Worm (Caenorhabditis elegans): ENCODE data around the gene taf-11.3.

taf-11.3 gene

ce11 chrIII:10505182-10505581, at the start of gene taf-11.3, which contains the start of gene urm-1:
TSS of gene taf-11.3 (minus strand) at chrIII:10505250.
TSS of gene urm-1 (plus strand) at chrIII:10505480.
- no peak for TF ChIP-seq ztf-23 (GFP tag; IDR thresholded peaks at IDR 0.05)

DNA sequence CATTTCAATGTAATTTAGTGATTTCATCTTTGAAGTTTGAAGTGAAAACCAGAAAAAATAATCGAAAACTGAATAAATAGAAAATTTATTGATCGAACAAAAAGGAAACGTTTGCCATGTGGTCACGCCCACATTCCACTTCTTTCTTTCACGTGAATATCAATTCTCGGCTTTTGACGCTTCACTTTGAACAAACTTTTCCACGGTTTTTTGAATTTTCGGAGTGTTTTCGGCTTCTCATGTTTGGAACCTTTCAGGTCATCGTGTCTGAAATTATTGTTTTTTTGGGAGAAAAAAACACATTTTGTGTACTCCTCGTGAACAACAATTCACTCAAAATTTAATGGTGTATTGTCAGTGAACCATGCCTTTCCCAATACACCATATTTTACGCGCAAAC, 47.9 kb upstream of the taf-11.3 start, which contains the start of gene T21C12.8:
T21C12.8 (minus strand) TSS at position 101 of the 400 bp plus-strand sequence.
- no peak for TF ChIP-seq tab-1 (GFP tag; IDR thresholded peaks at IDR 0.05)
- TF ChIP-seq cog-1 (tag; optimal IDR thresholded peaks at IDR 0.05) = no peak
- TF ChIP-seq klf-2 (GFP tag; conservative IDR thresholded peaks at IDR 0.05) = no peak
- no peak for TF ChIP-seq ztf-29 (GFP tag; IDR thresholded peaks at IDR 0.05)
- TF ChIP-seq ref-1 (GFP tag; conservative IDR thresholded peaks at IDR 0.05) = no peak
- no peak for TF ChIP-seq med-1 (GFP tag; optimal IDR thresholded peaks at IDR 0.05; ENCODE audit: insufficient read depth)
- no peak for TF ChIP-seq T22C8.4 (GFP tag; IDR thresholded peaks at IDR 0.05)
- no peak for TF ChIP-seq flt-1 (GFP tag; IDR thresholded peaks at IDR 0.05)
- no peak for TF ChIP-seq ztf-23 (GFP tag; IDR thresholded peaks at IDR 0.05)

DNA sequence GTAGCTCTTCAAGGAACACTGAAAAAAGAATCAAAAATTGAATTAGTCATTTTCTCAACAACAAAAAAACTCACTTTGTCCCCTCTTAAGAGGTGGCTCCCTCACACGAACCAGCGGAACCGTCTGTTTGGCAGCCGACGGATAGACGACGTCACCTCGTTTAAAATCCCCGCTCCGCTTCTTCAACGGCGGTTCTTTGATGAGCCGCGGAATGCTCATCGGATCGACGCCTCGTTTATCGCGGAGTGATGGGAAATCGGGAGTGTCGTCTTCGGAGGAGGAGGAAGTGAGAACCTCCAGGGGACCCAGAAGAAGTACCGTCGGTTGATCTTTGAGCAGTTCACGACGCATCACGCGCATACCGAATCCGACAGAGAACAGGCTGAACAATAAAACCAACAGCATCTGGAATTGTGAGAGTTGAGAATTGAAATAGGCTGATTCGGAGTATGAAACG, 33.7 kb upstream of the taf-11.3 start, which contains the start of gene nlp-68:
nlp-68 (minus strand) TSS at position 407 of the 457 bp plus-strand sequence.
- TF ChIP-seq ztf-23 (GFP tag; IDR thresholded peaks at IDR 0.05) (no peak), klf-2 (GFP tag; conservative IDR thresholded peaks at IDR 0.05) (no peak), flt-1 (GFP tag; IDR thresholded peaks at IDR 0.05) (no peak), ref-1 (GFP tag; conservative IDR thresholded peaks at IDR 0.05) (no peak), med-1 (GFP tag; optimal IDR thresholded peaks at IDR 0.05; ENCODE audit: insufficient read depth) (no peak), T22C8.4 (GFP tag; IDR thresholded peaks at IDR 0.05) (no peak), tab-1 (GFP tag; IDR thresholded peaks at IDR 0.05) (no peak)

DNA sequence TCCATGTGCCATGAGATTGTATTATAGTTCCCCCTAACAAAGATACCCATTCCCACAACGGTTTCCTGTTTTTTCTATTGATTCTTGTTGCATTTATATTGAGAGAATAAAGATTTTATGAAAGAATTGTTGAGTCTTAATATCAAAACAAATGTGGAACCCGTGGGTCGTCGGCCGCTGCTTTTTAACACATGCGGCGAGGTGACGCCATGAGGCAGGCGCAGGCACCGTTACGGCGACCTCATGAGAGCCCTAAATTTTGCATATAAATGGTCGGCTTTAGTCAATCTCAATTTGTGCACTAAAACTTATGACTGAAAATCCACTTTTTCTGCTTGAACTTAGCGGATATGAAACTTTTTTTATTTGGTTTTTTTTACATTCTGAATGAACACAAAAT, 32.5 kb upstream of the taf-11.3 start:
- TF ChIP-seq klf-2 (GFP tag; conservative IDR thresholded peaks at IDR 0.05) = no peak
- no peak for TF ChIP-seq tab-1 (GFP tag; IDR thresholded peaks at IDR 0.05)
- TF ChIP-seq flt-1 (GFP tag; IDR thresholded peaks at IDR 0.05) = no peak

DNA sequence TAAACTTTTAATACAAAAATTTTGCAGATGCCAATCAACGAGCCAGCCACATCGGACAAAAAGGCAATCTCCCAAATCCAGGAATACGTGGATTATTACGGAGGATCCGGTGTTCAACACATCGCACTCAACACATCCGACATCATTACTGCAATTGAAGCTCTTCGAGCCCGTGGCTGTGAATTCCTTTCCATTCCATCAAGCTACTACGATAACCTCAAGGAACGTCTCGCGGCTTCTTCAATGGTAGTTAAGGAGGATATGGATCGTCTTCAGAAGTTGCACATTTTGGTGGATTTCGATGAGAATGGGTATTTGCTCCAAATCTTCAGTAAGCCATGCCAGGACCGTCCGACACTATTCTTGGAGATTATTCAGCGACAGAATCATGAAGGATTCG, 32.0 kb upstream of the taf-11.3 start:
- TF ChIP-seq ref-1 (GFP tag; conservative IDR thresholded peaks at IDR 0.05) = no peak
- no peak for TF ChIP-seq flt-1 (GFP tag; IDR thresholded peaks at IDR 0.05)
- no peak for TF ChIP-seq klf-2 (GFP tag; conservative IDR thresholded peaks at IDR 0.05)
- TF ChIP-seq cog-1 (tag; optimal IDR thresholded peaks at IDR 0.05) = no peak
- no peak for TF ChIP-seq ztf-23 (GFP tag; IDR thresholded peaks at IDR 0.05)
- TF ChIP-seq T22C8.4 (GFP tag; IDR thresholded peaks at IDR 0.05) = no peak
- no peak for TF ChIP-seq ztf-29 (GFP tag; IDR thresholded peaks at IDR 0.05)
- no peak for TF ChIP-seq tab-1 (GFP tag; IDR thresholded peaks at IDR 0.05)
- TF ChIP-seq med-1 (GFP tag; optimal IDR thresholded peaks at IDR 0.05; ENCODE audit: insufficient read depth) = no peak

DNA sequence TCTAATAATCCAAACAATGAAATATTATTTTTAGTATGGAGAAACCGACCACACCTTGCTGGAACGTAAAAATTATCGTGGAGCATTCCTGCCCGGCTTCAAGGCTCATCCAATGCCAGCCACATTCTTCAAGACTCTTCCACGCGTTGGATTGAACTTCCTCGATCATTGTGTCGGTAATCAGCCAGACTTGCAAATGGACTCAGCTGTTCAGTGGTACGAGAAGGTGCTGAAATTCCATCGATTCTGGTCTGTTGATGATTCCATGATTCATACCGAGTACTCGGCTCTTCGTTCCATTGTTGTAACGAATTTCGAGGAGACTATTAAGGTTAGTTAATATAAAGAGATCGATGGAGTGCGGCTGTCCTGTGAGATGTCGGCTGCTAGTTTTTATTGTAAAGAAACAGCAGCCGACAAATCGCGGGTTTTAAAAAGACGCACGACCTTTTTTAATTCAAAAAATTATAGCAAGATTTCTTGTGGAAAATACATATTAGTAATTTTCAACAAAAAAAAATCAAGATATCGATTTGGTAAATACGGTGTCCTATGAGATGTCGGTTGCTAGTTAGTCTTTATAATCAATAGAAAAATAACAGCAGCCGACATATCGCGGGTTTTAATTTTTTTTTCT, 31.2 kb upstream of the taf-11.3 start:
- no peak for TF ChIP-seq tab-1 (GFP tag; IDR thresholded peaks at IDR 0.05)

DNA sequence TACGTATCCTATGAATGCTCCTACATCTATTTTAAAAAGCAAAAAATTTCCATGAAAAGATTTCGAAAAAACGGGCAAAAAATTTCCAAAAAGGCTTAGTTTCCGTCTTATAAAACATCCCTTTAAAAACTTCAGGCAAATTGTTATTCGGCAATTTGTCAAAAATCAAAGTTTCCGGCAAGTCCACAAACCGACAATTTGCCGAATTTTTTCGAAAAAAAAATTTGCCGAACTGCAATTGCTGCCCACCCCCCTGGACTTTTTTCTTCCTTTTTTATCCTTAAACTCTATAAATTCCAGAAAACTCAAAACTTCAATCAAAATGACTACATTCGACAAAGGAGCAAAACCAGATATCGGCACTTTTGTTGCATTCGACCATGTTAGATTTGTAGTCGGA, 30.2 kb upstream of the taf-11.3 start, which contains the start of gene hpd-1:
hpd-1 (plus strand) TSS at position 301 of the 400 bp plus-strand sequence.
- TF ChIP-seq klf-2 (GFP tag; conservative IDR thresholded peaks at IDR 0.05) (no peak), cog-1 (tag; optimal IDR thresholded peaks at IDR 0.05) (no peak), tab-1 (GFP tag; IDR thresholded peaks at IDR 0.05) (no peak), T22C8.4 (GFP tag; IDR thresholded peaks at IDR 0.05) (no peak), flt-1 (GFP tag; IDR thresholded peaks at IDR 0.05) (no peak), ref-1 (GFP tag; conservative IDR thresholded peaks at IDR 0.05) (no peak), ztf-23 (GFP tag; IDR thresholded peaks at IDR 0.05) (no peak), ztf-29 (GFP tag; IDR thresholded peaks at IDR 0.05) (no peak), med-1 (GFP tag; optimal IDR thresholded peaks at IDR 0.05; ENCODE audit: insufficient read depth) (no peak)

ce11 chrIII:10534191-10534590, 29.1 kb upstream of the taf-11.3 start:
- no peak for TF ChIP-seq tab-1 (GFP tag; IDR thresholded peaks at IDR 0.05)

DNA sequence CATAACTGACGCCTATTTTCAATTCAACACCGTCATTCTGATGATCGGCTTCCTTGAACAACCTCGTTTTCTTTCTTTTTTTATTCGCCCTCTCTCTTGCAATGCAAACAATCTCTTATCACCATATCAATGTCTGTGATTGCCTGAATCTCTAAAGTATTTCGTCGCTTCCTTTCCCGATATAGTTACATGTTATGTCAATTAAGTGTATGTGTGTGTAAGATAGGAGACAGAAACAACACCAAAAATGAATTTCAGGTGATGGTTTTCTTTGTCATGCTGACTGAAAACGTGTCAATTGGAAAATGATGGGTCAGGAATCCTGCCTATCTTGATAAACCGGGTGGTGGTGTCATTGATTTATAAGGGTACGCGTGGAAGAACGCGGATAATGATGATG, 28.3 kb upstream of the taf-11.3 start:
- TF ChIP-seq cog-1 (tag; optimal IDR thresholded peaks at IDR 0.05) (no peak), tab-1 (GFP tag; IDR thresholded peaks at IDR 0.05) (no peak), ztf-23 (GFP tag; IDR thresholded peaks at IDR 0.05) (no peak), flt-1 (GFP tag; IDR thresholded peaks at IDR 0.05) (no peak), klf-2 (GFP tag; conservative IDR thresholded peaks at IDR 0.05) (no peak), ref-1 (GFP tag; conservative IDR thresholded peaks at IDR 0.05) (no peak), T22C8.4 (GFP tag; IDR thresholded peaks at IDR 0.05) (no peak), ztf-29 (GFP tag; IDR thresholded peaks at IDR 0.05) (no peak), med-1 (GFP tag; optimal IDR thresholded peaks at IDR 0.05; ENCODE audit: insufficient read depth) (no peak)

DNA sequence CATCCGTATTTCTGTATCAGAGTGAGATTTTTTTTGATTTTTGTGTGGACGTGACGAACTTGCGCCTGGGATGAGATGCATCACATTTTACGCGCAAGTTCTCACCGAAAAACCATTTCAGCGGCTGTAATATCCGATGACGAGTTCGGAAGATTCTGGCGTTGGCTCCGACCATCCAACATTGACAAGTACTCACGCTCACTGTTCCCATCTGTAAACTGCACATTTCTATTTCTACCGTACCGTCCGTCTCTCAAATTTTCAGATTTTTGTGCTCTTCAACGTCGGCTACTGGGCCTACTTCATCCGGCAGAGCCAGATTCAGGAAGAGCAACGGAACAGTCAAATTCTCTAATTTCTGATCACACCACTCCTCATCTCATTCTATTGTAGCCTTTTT, 22.4 kb upstream of the taf-11.3 start:
- TF ChIP-seq ref-1 (GFP tag; conservative IDR thresholded peaks at IDR 0.05) (no peak), tab-1 (GFP tag; IDR thresholded peaks at IDR 0.05) (no peak), klf-2 (GFP tag; conservative IDR thresholded peaks at IDR 0.05) (no peak), ztf-23 (GFP tag; IDR thresholded peaks at IDR 0.05) (no peak), cog-1 (tag; optimal IDR thresholded peaks at IDR 0.05) (no peak), flt-1 (GFP tag; IDR thresholded peaks at IDR 0.05) (no peak)

DNA sequence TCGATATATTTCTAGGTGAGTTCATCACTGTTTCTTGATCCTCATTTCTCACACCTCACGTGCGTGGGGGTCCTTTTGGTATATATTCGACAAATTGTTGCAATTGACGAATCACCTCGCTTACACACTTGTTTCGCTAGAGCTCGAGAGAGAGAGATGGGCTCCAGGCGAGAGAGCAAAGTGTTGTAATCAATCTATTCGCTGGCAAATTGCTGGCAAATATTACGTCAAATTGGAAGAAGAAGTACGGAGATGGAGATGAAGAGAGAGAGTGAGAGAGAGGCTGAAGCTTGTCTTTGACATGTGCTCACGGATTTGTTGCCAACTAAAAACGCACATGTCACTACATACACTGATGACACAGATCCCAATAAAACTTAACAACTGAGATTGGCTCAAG, 20.9 kb upstream of the taf-11.3 start:
- TF ChIP-seq ztf-29 (GFP tag; IDR thresholded peaks at IDR 0.05) (no peak), tab-1 (GFP tag; IDR thresholded peaks at IDR 0.05) (no peak), ref-1 (GFP tag; conservative IDR thresholded peaks at IDR 0.05) (no peak), ztf-23 (GFP tag; IDR thresholded peaks at IDR 0.05) (no peak), med-1 (GFP tag; optimal IDR thresholded peaks at IDR 0.05; ENCODE audit: insufficient read depth) (no peak), klf-2 (GFP tag; conservative IDR thresholded peaks at IDR 0.05) (no peak), cog-1 (tag; optimal IDR thresholded peaks at IDR 0.05) (no peak)

Data from whole organism, midembryonic.